Fruit fly (Drosophila melanogaster) ovary, adult (tissue): ENCODE measurements around the gene CG6330.

Experiments used
- CG17801 ChIP-seq: fragments of 200-800 bp; optimal IDR thresholded peaks from 2 replicates; lab custom pipeline; 2019; ENCODE audit warnings: missing biosample characterization, mild to moderate bottlenecking, missing genetic modification characterization, moderate library complexity; ENCODE audit not compliant: partially characterized antibody

CG6330 gene

DNA sequence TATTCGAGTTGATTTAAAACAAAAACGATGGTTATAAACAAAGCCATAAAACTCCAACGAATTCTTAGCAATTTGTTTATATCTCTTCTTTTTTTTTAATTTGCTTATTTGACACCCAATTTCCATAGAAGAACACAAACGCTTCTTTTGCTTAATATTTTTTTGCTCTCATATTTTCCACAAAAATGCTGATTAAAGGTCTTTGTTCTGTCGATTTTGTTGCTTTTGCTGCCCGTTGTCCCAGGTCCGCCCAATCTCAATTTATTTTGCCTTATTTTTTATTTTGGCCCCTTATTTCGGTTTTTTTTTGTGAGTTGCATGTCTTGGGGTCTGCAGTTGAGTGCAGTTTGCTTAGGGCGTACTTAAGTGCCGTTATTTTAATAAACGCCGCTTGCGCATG lies 52.3 kb downstream of the CG6330 start:
- no peak for TF ChIP-seq CG17801 (GFP tag; lab: Kevin White, UChicago)

DNA sequence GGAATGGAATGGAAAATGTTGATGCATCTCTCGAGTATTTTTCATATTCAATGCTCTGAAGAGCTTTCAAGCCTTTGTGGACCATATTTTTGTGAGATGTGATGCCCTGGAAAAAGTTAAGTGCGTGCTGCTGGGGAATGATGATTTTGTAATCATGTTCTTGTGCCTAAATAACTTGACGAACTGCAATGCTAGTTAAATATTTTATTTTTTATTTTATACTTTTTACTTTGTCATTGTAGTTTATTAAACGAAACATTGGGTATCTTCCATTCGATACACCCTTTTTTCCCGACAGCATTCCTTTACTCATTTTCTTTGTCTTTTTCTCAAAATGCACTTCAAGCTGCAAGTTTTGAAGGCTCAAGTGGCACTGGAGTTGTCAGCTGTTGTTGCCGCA lies 58.3 kb downstream of the CG6330 start:
- TF ChIP-seq CG17801 (GFP tag; lab: Kevin White, UChicago), result no peak
